Worm (Caenorhabditis elegans) whole organism, late embryonic: ENCODE results near the gene F58F12.12.

Source experiments
- C08G9.2 ChIP-seq: sonication (generic microtip); optimal IDR thresholded peaks from 2 replicates; lab custom pipeline; 2016; ENCODE audit warnings: mild to moderate bottlenecking, missing genetic modification characterization, moderate library complexity, missing compliant biosample characterization
- K09A11.1 ChIP-seq: sonication (generic microtip); optimal IDR thresholded peaks from 2 replicates; lab custom pipeline; 2017; ENCODE audit warnings: antibody characterized with exemption, mild to moderate bottlenecking, missing genetic modification characterization, missing compliant biosample characterization; ENCODE audit not compliant: insufficient read depth
- ama-1 ChIP-seq: fragments of 150-350 bp; optimal IDR thresholded peaks from 2 replicates; lab custom pipeline; 2014
- ceh-22 ChIP-seq: sonication (generic microtip); optimal IDR thresholded peaks from 2 replicates; lab custom pipeline; 2017; ENCODE audit warnings: missing biosample characterization, missing genetic modification characterization
- ceh-34 ChIP-seq: sonication (generic microtip); optimal IDR thresholded peaks from 2 replicates; lab custom pipeline; 2016; ENCODE audit warnings: mild to moderate bottlenecking, missing genetic modification characterization, missing compliant biosample characterization
- ceh-45 ChIP-seq: fragments of 200-800 bp; sonication (Bioruptor generic); IDR thresholded peaks from 2 replicates; pipeline ENCODE4 v1.3.6; 2022; ENCODE audit warnings: missing genetic modification reagents, missing genetic modification characterization, missing compliant biosample characterization
- ceh-48 ChIP-seq: sonication (generic microtip); optimal IDR thresholded peaks from 2 replicates; lab custom pipeline; 2016; ENCODE audit warnings: missing genetic modification characterization, inconsistent platforms, missing compliant biosample characterization
- ceh-6 ChIP-seq: fragments of 200-800 bp; sonication (Bioruptor generic); optimal IDR thresholded peaks from 2 replicates; lab custom pipeline; 2018; ENCODE audit warnings: mild to moderate bottlenecking, missing genetic modification characterization, missing compliant biosample characterization
- ceh-9 ChIP-seq: sonication (generic microtip); optimal IDR thresholded peaks from 2 replicates; lab custom pipeline; 2016; ENCODE audit warnings: mild to moderate bottlenecking, missing genetic modification characterization, inconsistent platforms, missing compliant biosample characterization
- che-1 ChIP-seq: sonication (generic microtip); optimal IDR thresholded peaks from 2 replicates; lab custom pipeline; 2016; ENCODE audit warnings: mild to moderate bottlenecking, missing genetic modification characterization, missing compliant biosample characterization
- dmd-4 ChIP-seq: sonication (generic microtip); optimal IDR thresholded peaks from 2 replicates; lab custom pipeline; 2016; ENCODE audit warnings: borderline replicate concordance, missing genetic modification characterization, missing compliant biosample characterization
- elt-2 ChIP-seq: sonication (generic microtip); optimal IDR thresholded peaks from 2 replicates; lab custom pipeline; 2016; ENCODE audit warnings: missing genetic modification reagents, missing genetic modification characterization, missing compliant biosample characterization
- elt-4 ChIP-seq: sonication (generic microtip); optimal IDR thresholded peaks from 2 replicates; lab custom pipeline; 2016; ENCODE audit warnings: missing genetic modification characterization, missing compliant biosample characterization
- eyg-1 ChIP-seq: sonication (generic microtip); optimal IDR thresholded peaks from 2 replicates; lab custom pipeline; 2016; ENCODE audit warnings: missing genotype, missing genetic modification characterization, missing compliant biosample characterization
- gmeb-2 ChIP-seq: sonication (generic microtip); optimal IDR thresholded peaks from 2 replicates; lab custom pipeline; 2016; ENCODE audit warnings: missing genetic modification characterization, inconsistent platforms, missing compliant biosample characterization
- hlh-15 ChIP-seq: sonication (generic microtip); optimal IDR thresholded peaks from 2 replicates; lab custom pipeline; 2016; ENCODE audit warnings: missing genetic modification characterization, missing compliant biosample characterization
- hlh-30 ChIP-seq: sonication (generic microtip); optimal IDR thresholded peaks from 2 replicates; lab custom pipeline; 2017; ENCODE audit warnings: antibody characterized with exemption, missing genetic modification characterization, missing compliant biosample characterization; ENCODE audit not compliant: insufficient read depth
- madf-2 ChIP-seq: sonication (generic microtip); optimal IDR thresholded peaks from 2 replicates; lab custom pipeline; 2017; ENCODE audit warnings: missing genetic modification characterization, missing compliant biosample characterization
- nhr-11 ChIP-seq: fragments of 150-350 bp; optimal IDR thresholded peaks from 2 replicates; lab custom pipeline; 2014; ENCODE audit warnings: missing biosample characterization, missing genetic modification characterization
- nhr-232 ChIP-seq: sonication (generic microtip); optimal IDR thresholded peaks from 2 replicates; lab custom pipeline; 2016; ENCODE audit warnings: missing genetic modification characterization, missing compliant biosample characterization
- npax-4 ChIP-seq: sonication (generic microtip); optimal IDR thresholded peaks from 2 replicates; lab custom pipeline; 2016; ENCODE audit warnings: missing genetic modification characterization, missing compliant biosample characterization
- pag-3 ChIP-seq: sonication (generic microtip); optimal IDR thresholded peaks from 2 replicates; lab custom pipeline; 2016; ENCODE audit warnings: missing compliant biosample characterization, missing genetic modification characterization, borderline replicate concordance
- pha-2 ChIP-seq: sonication (generic microtip); optimal IDR thresholded peaks from 2 replicates; lab custom pipeline; 2017; ENCODE audit warnings: mild to moderate bottlenecking, missing genetic modification characterization, missing compliant biosample characterization
- ref-2 ChIP-seq: sonication (generic microtip); optimal IDR thresholded peaks from 2 replicates; lab custom pipeline; 2016; ENCODE audit warnings: missing genetic modification characterization, missing compliant biosample characterization
- rnt-1 ChIP-seq: sonication (generic microtip); optimal IDR thresholded peaks from 2 replicates; lab custom pipeline; 2016; ENCODE audit warnings: missing genetic modification characterization, missing compliant biosample characterization
- sdc-2 ChIP-seq: sonication (generic microtip); optimal IDR thresholded peaks from 2 replicates; lab custom pipeline; 2016; ENCODE audit warnings: missing genotype, missing genetic modification characterization, missing compliant biosample characterization
- sox-2 ChIP-seq: fragments of 200-800 bp; sonication (Bioruptor generic); IDR thresholded peaks from 2 replicates; pipeline ENCODE4 v1.3.6; 2022; ENCODE audit warnings: missing genetic modification reagents, missing genetic modification characterization, missing compliant biosample characterization
- sox-4 ChIP-seq: sonication (generic microtip); optimal IDR thresholded peaks from 2 replicates; lab custom pipeline; 2017; ENCODE audit warnings: mild to moderate bottlenecking, missing genetic modification characterization, inconsistent platforms, missing compliant biosample characterization
- syd-9 ChIP-seq: sonication (generic microtip); optimal IDR thresholded peaks from 2 replicates; lab custom pipeline; 2016; ENCODE audit warnings: mild to moderate bottlenecking, missing genetic modification characterization, moderate library complexity, missing compliant biosample characterization
- tbx-2 ChIP-seq: sonication (generic microtip); optimal IDR thresholded peaks from 2 replicates; lab custom pipeline; 2016; ENCODE audit warnings: missing genetic modification characterization, missing compliant biosample characterization
- tbx-7 ChIP-seq: sonication (generic microtip); optimal IDR thresholded peaks from 2 replicates; lab custom pipeline; 2016; ENCODE audit warnings: missing genotype, missing genetic modification characterization, missing compliant biosample characterization
- ttx-3 ChIP-seq: sonication (generic microtip); optimal IDR thresholded peaks from 2 replicates; lab custom pipeline; 2016; ENCODE audit warnings: missing genetic modification reagents, missing genetic modification characterization, missing compliant biosample characterization
- unc-42 ChIP-seq: sonication (generic microtip); optimal IDR thresholded peaks from 2 replicates; lab custom pipeline; 2016; ENCODE audit warnings: missing genotype, missing genetic modification characterization, missing compliant biosample characterization
- unc-55 ChIP-seq: sonication (generic microtip); optimal IDR thresholded peaks from 2 replicates; lab custom pipeline; 2017; ENCODE audit warnings: missing biosample characterization, missing genetic modification reagents, missing genetic modification characterization
- unc-86 ChIP-seq: sonication (generic microtip); optimal IDR thresholded peaks from 2 replicates; lab custom pipeline; 2016; ENCODE audit warnings: missing genetic modification characterization, missing compliant biosample characterization
- ztf-16 ChIP-seq: sonication (generic microtip); optimal IDR thresholded peaks from 2 replicates; lab custom pipeline; 2017; ENCODE audit warnings: missing genetic modification characterization, missing compliant biosample characterization

Gene F58F12.12

ce11 chrII:6370110-6370509, 10.9 kb upstream of the F58F12.12 start (continued):
- peak; percentile 0 for TF ChIP-seq eyg-1 (tag; lab: Kevin White, UChicago)
- TF ChIP-seq tbx-2 (tag; lab: Kevin White, UChicago) = peak; percentile 71
- peak; percentile 48 for TF ChIP-seq ceh-48 (tag; lab: Kevin White, UChicago)

ce11 chrII:6371003-6371402, 10.0 kb upstream of the F58F12.12 start, which contains the start of gene lin-23:
Gene lin-23 (plus strand): TSS chrII:6371303.
- TF ChIP-seq ceh-22 (tag; lab: Kevin White, UChicago) (no peak), gmeb-2 (tag; lab: Kevin White, UChicago) (no peak), ceh-45 (no peak), npax-4 (no peak), nhr-232 (tag; lab: Kevin White, UChicago) (no peak), madf-2 (tag; lab: Kevin White, UChicago) (no peak)

ce11 chrII:6373361-6373760, 7.6 kb upstream of the F58F12.12 start:
- TF ChIP-seq nhr-11 (tag; lab: Kevin White, UChicago) = no peak
- no peak for TF ChIP-seq sdc-2 (tag; lab: Kevin White, UChicago)
- no peak for TF ChIP-seq K09A11.1 (tag; lab: Kevin White, UChicago)
- TF ChIP-seq pha-2 (tag; lab: Kevin White, UChicago) = no peak
- no peak for TF ChIP-seq unc-86 (tag; lab: Kevin White, UChicago)
- no peak for TF ChIP-seq ceh-34 (tag; lab: Kevin White, UChicago)
- TF ChIP-seq ceh-6 (GFP tag; lab: Kevin White, UChicago) = no peak
- no peak for TF ChIP-seq elt-4 (tag; lab: Kevin White, UChicago)
- no peak for TF ChIP-seq rnt-1 (tag; lab: Kevin White, UChicago)
- no peak for TF ChIP-seq ceh-9 (tag; lab: Kevin White, UChicago)
- TF ChIP-seq dmd-4 = no peak
- TF ChIP-seq gmeb-2 (tag; lab: Kevin White, UChicago) = no peak
- no peak for TF ChIP-seq ttx-3 (tag; lab: Kevin White, UChicago)
- no peak for TF ChIP-seq sox-4 (tag; lab: Kevin White, UChicago)
- TF ChIP-seq sox-2 (GFP tag; lab: Robert Waterston, UW) = no peak

DNA sequence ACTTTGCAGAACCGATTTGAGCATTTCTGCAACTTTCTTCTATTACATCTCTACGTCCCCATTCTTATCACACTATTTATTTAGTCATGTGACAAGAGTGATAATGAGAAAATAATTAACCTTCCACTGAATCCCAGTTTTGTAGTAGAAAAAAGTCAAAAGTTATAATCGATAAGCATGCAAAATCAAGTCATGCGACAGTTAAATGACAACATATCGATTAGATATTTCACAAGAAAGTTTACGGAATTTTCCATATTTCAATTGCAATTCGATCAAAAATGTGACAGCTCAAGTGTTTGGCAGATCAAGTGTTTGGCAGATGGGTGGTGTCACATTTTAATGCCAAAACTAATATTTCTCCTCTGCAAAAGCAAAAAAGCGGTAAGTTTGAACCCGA, 6.3 kb upstream of the F58F12.12 start:
- TF ChIP-seq elt-2 (tag; lab: Kevin White, UChicago) (no peak), madf-2 (tag; lab: Kevin White, UChicago) (no peak), syd-9 (tag; lab: Kevin White, UChicago) (no peak), ama-1 (no peak), hlh-15 (tag; lab: Kevin White, UChicago) (no peak), tbx-7 (tag; lab: Kevin White, UChicago) (no peak), C08G9.2 (tag; lab: Kevin White, UChicago) (no peak), ztf-16 (no peak), nhr-11 (tag; lab: Kevin White, UChicago) (no peak), hlh-30 (tag; lab: Kevin White, UChicago) (no peak)

ce11 chrII:6376693-6377092, 4.3 kb upstream of the F58F12.12 start:
- no peak for TF ChIP-seq elt-2 (tag; lab: Kevin White, UChicago)
- TF ChIP-seq sox-4 (tag; lab: Kevin White, UChicago) = no peak

- TF ChIP-seq ttx-3 (tag; lab: Kevin White, UChicago) (no peak), gmeb-2 (tag; lab: Kevin White, UChicago) (no peak), pha-2 (tag; lab: Kevin White, UChicago) (no peak), ama-1 (no peak), ref-2 (no peak), elt-2 (tag; lab: Kevin White, UChicago) (no peak), pag-3 (tag; lab: Kevin White, UChicago) (no peak), che-1 (tag; lab: Kevin White, UChicago) (no peak), unc-55 (GFP tag; lab: Kevin White, UChicago) (no peak), unc-42 (tag; lab: Kevin White, UChicago) (no peak)
These were observed 3.5 kb upstream of the F58F12.12 start for ce11 chrII:6377381-6377948.
